Worm (Caenorhabditis elegans) whole organism, midembryonic: ENCODE data around the gene nhr-181.
A peak's percentile ranks its signal among the peaks of the same experiment; 100 is the strongest.

Experiments
- T22C8.4 ChIP-seq: fragments of 200-800 bp; sonication (Bioruptor generic); IDR thresholded peaks from 2 replicates; pipeline ENCODE4 v1.3.6; 2022; ENCODE audit warnings: missing genetic modification characterization, missing compliant biosample characterization
- cog-1 ChIP-seq: sonication (generic microtip); optimal IDR thresholded peaks from 2 replicates; lab custom pipeline; 2016; ENCODE audit warnings: missing genetic modification characterization, missing compliant biosample characterization
- flt-1 ChIP-seq: fragments of 200-800 bp; sonication (Bioruptor generic); IDR thresholded peaks from 2 replicates; pipeline ENCODE4 v1.3.6; 2022; ENCODE audit warnings: missing genetic modification characterization, missing compliant biosample characterization
- klf-2 ChIP-seq: fragments of 200-800 bp; sonication (Bioruptor generic); conservative IDR thresholded peaks from 2 replicates; pipeline ENCODE4 v1.3.6; 2022; ENCODE audit warnings: missing genetic modification reagents, missing genetic modification characterization, missing compliant biosample characterization
- med-1 ChIP-seq: sonication (generic microtip); optimal IDR thresholded peaks from 2 replicates; lab custom pipeline; 2017; ENCODE audit warnings: missing genetic modification characterization, mild to moderate bottlenecking, missing compliant biosample characterization, antibody characterized with exemption, missing genetic modification reagents; ENCODE audit not compliant: insufficient read depth
- ref-1 ChIP-seq: fragments of 200-800 bp; sonication (Bioruptor generic); conservative IDR thresholded peaks from 2 replicates; pipeline ENCODE4 v1.3.6; 2022; ENCODE audit warnings: missing genetic modification reagents, missing genetic modification characterization, missing compliant biosample characterization
- tab-1 ChIP-seq: fragments of 200-800 bp; sonication (Bioruptor generic); IDR thresholded peaks from 2 replicates; pipeline ENCODE4 v1.3.6; 2022; ENCODE audit warnings: missing genetic modification characterization, missing compliant biosample characterization
- ztf-23 ChIP-seq: fragments of 200-800 bp; sonication (Bioruptor generic); IDR thresholded peaks from 2 replicates; pipeline ENCODE4 v1.3.6; 2022; ENCODE audit warnings: missing genetic modification reagents, missing genetic modification characterization, missing compliant biosample characterization
- ztf-29 ChIP-seq: fragments of 200-800 bp; sonication (Bioruptor generic); IDR thresholded peaks from 2 replicates; pipeline ENCODE4 v1.3.6; 2022; ENCODE audit warnings: missing genetic modification reagents, missing genetic modification characterization, missing compliant biosample characterization

Gene nhr-181

ce11 chrV:4094740-4095139 is at the start of gene nhr-181:
Gene nhr-181, plus strand, starts transcription at chrV:4095040.
- TF ChIP-seq tab-1 (GFP tag; lab: Robert Waterston, UW) (no peak), med-1 (GFP tag; lab: Kevin White, UChicago) (no peak), T22C8.4 (GFP tag; lab: Robert Waterston, UW) (no peak)

DNA sequence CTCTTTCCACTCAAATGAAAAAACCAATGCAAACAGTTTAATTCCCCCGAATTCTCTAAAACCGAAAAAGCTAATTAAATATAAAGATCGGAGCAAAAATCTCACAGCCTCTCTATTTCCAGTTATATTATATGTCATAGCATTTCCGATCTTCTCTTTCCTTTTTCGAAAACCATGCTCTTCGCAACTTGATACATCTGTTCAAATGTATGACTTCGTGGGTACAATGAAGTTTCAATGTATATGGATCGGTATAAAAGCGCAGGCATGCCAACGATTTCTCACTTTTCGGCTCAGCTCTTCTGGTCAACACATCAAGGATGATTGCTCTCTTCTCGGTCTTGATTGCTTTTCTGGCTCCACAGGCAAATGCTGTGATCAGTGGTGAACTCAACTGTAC is 48.7 kb upstream of the nhr-181 start, which contains the start of gene phat-7:
Gene phat-7, plus strand, starts transcription at position 301 of the 400 bp plus-strand sequence.
- no peak for TF ChIP-seq med-1 (GFP tag; lab: Kevin White, UChicago)
- TF ChIP-seq flt-1 (GFP tag; lab: Robert Waterston, UW) = no peak
- TF ChIP-seq ztf-29 = no peak
- no peak for TF ChIP-seq ref-1 (GFP tag; lab: Robert Waterston, UW)
- no peak for TF ChIP-seq T22C8.4 (GFP tag; lab: Robert Waterston, UW)

DNA sequence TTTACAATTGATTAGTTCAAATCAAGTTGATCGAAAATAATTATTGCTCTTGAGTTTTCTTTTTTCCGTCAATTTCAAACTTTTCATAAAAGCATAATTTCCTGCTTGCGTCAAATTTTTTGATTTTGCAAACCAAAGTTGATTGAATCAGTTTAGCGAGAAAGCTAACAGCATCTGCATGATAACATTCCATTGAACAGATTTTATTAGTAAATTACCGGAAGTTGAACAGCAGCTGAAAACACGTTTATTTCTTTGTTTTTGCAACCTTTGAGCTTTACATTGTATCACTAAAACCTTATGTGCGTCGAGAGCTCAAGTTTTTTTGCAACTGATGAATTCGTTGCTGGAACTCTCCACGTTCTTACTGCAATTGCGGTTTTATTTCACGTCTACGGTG is 47.3 kb upstream of the nhr-181 start, which contains the start of gene srh-169:
Gene srh-169, plus strand, starts transcription at position 301 of the 400 bp plus-strand sequence.
- TF ChIP-seq T22C8.4 (GFP tag; lab: Robert Waterston, UW) = no peak
- no peak for TF ChIP-seq tab-1 (GFP tag; lab: Robert Waterston, UW)
- TF ChIP-seq klf-2 (GFP tag; lab: Robert Waterston, UW) = no peak
- no peak for TF ChIP-seq med-1 (GFP tag; lab: Kevin White, UChicago)
- no peak for TF ChIP-seq ztf-29
- no peak for TF ChIP-seq ref-1 (GFP tag; lab: Robert Waterston, UW)
- TF ChIP-seq ztf-23 = no peak
- no peak for TF ChIP-seq flt-1 (GFP tag; lab: Robert Waterston, UW)
- no peak for TF ChIP-seq cog-1

ce11 chrV:4055025-4055424 is 39.8 kb upstream of the nhr-181 start, which contains the start of gene djr-1.2:
Gene djr-1.2, minus strand, starts transcription at chrV:4055125.
- no peak for TF ChIP-seq ref-1 (GFP tag; lab: Robert Waterston, UW)
- no peak for TF ChIP-seq tab-1 (GFP tag; lab: Robert Waterston, UW)
- TF ChIP-seq med-1 (GFP tag; lab: Kevin White, UChicago) = no peak
- TF ChIP-seq klf-2 (GFP tag; lab: Robert Waterston, UW) = no peak
- no peak for TF ChIP-seq T22C8.4 (GFP tag; lab: Robert Waterston, UW)
- TF ChIP-seq cog-1 = no peak
- no peak for TF ChIP-seq ztf-23
- no peak for TF ChIP-seq ztf-29
- TF ChIP-seq flt-1 (GFP tag; lab: Robert Waterston, UW) = no peak

- no peak for TF ChIP-seq cog-1
- no peak for TF ChIP-seq ztf-23
- no peak for TF ChIP-seq tab-1 (GFP tag; lab: Robert Waterston, UW)
- TF ChIP-seq flt-1 (GFP tag; lab: Robert Waterston, UW) = no peak
- no peak for TF ChIP-seq med-1 (GFP tag; lab: Kevin White, UChicago)
- no peak for TF ChIP-seq ztf-29
- no peak for TF ChIP-seq ref-1 (GFP tag; lab: Robert Waterston, UW)
- TF ChIP-seq klf-2 (GFP tag; lab: Robert Waterston, UW) = no peak
- TF ChIP-seq T22C8.4 (GFP tag; lab: Robert Waterston, UW) = no peak
Observed at ce11 chrV:4056203-4056602, 38.6 kb upstream of the nhr-181 start.

- 0 out of 2 replicates have a peak, but pooled peaks have one; percentile 38 for TF ChIP-seq flt-1 (GFP tag; lab: Robert Waterston, UW)
Observed at ce11 chrV:4063559-4064164, 31.2 kb upstream of the nhr-181 start.

DNA sequence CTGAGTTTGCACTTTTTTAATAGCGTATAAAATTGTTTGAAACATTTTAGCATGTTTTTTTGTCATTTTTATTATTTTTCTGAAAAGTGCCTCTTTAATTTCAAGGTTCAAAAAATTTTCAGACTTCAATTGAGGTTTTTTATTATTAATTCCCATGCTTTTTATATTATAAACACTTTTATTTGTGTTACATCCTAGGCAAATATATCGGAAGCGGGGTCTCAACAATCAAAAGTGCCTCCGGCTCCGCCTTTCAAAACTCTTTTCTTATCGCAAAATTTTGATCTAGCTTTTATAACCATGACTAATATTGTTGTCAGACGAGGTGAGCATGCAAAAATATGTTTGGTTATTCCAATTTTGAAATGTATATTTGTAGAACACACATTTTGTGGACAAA is 21.4 kb upstream of the nhr-181 start, which contains the start of gene otpl-2:
Gene otpl-2, plus strand, starts transcription at position 301 of the 400 bp plus-strand sequence.
- TF ChIP-seq med-1 (GFP tag; lab: Kevin White, UChicago) (no peak), ref-1 (GFP tag; lab: Robert Waterston, UW) (no peak), klf-2 (GFP tag; lab: Robert Waterston, UW) (no peak), ztf-23 (no peak), flt-1 (GFP tag; lab: Robert Waterston, UW) (no peak), T22C8.4 (GFP tag; lab: Robert Waterston, UW) (no peak), ztf-29 (no peak), cog-1 (no peak), tab-1 (GFP tag; lab: Robert Waterston, UW) (no peak)

DNA sequence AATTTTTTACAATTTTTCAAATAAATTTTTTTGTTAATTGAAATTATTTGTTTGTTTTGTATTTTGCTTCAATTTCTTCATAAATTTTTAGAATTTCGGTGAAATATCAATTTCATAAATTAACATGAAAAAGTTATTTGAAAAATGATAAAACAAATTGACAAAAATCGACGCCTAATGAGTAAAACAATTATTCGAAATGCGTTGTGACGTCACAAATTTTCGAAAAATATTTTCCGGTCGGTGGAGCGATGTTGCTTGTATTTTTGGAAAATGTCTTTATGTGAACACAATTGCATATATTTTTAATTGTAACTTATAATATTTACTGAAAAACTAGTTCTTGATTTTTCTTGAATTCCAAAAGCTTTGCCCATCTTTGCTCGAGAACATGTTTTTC is 14.3 kb upstream of the nhr-181 start:
- TF ChIP-seq ztf-23 (no peak), ref-1 (GFP tag; lab: Robert Waterston, UW) (no peak), cog-1 (no peak), flt-1 (GFP tag; lab: Robert Waterston, UW) (no peak), klf-2 (GFP tag; lab: Robert Waterston, UW) (no peak)

DNA sequence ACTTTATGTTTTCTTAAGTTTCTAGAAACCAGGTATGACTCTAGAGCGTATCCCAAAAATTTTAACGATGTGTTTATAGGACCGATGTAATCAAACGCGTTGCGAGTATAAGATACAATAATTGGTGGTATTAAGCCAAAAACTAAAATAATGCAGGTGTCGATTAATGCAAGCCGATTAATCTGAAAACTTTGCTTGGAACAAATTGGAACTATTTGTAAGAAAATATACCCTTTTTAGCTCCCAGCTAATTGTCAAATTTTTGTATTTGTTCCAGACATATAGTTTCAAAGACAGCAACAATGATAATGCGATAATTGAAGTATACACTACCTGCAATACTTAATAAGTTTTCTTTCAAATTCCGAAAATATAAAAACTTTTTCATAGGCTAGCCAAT is 13.6 kb upstream of the nhr-181 start, which contains the start of gene srh-211:
Gene srh-211, minus strand, starts transcription at position 101 of the 400 bp plus-strand sequence.
- no peak for TF ChIP-seq T22C8.4 (GFP tag; lab: Robert Waterston, UW)
- TF ChIP-seq klf-2 (GFP tag; lab: Robert Waterston, UW) = no peak
- TF ChIP-seq ztf-29 = no peak
- TF ChIP-seq flt-1 (GFP tag; lab: Robert Waterston, UW) = no peak
- no peak for TF ChIP-seq cog-1
- no peak for TF ChIP-seq ref-1 (GFP tag; lab: Robert Waterston, UW)
- no peak for TF ChIP-seq tab-1 (GFP tag; lab: Robert Waterston, UW)
- TF ChIP-seq ztf-23 = no peak
- no peak for TF ChIP-seq med-1 (GFP tag; lab: Kevin White, UChicago)

- TF ChIP-seq ref-1 (GFP tag; lab: Robert Waterston, UW) (no peak), tab-1 (GFP tag; lab: Robert Waterston, UW) (no peak), ztf-23 (no peak), cog-1 (no peak), ztf-29 (no peak), med-1 (GFP tag; lab: Kevin White, UChicago) (no peak), T22C8.4 (GFP tag; lab: Robert Waterston, UW) (no peak), flt-1 (GFP tag; lab: Robert Waterston, UW) (no peak), klf-2 (GFP tag; lab: Robert Waterston, UW) (no peak)
Observed at ce11 chrV:4082952-4083351, 11.9 kb upstream of the nhr-181 start, which contains the start of gene F38H12.5. Gene F38H12.5, minus strand, starts transcription at chrV:4083052.
